Fruit fly (Drosophila melanogaster): Measurements from ENCODE around the gene CG4229.

- no peak for TF ChIP-seq eve (GFP tag; optimal IDR thresholded peaks at IDR 0.05)
- TF ChIP-seq Sox100B (GFP tag; optimal IDR thresholded peaks at IDR 0.05) = no peak
- TF ChIP-seq Lim3 (GFP tag; IDR thresholded peaks at IDR 0.05) = no peak
- TF ChIP-seq dmrt11E (tag; optimal IDR thresholded peaks at IDR 0.05) = no peak
- no peak for TF ChIP-seq kay (GFP tag; optimal IDR thresholded peaks at IDR 0.05)
- TF ChIP-seq ind (GFP tag; optimal IDR thresholded peaks at IDR 0.05) = no peak
- no peak for TF ChIP-seq peb (GFP tag; IDR thresholded peaks at IDR 0.05)
- TF ChIP-seq CG31224 (GFP tag; IDR thresholded peaks at IDR 0.05) = no peak
- no peak for TF ChIP-seq CG11085 (GFP tag; IDR thresholded peaks at IDR 0.05)
- TF ChIP-seq CG10565 (GFP tag; optimal IDR thresholded peaks at IDR 0.05) = no peak
Observed at dm6 chr3L:16563361-16563760, 6.7 kb downstream of the CG4229 start.
